Worm (Caenorhabditis elegans): ENCODE data around the gene pcdr-1.
A peak's percentile ranks its signal among the peaks of the same experiment; 100 is the strongest.

pcdr-1 gene

ce11 chrX:15716971-15717370 is 50.4 kb downstream of the pcdr-1 start:
- TF ChIP-seq rpc-1 (optimal IDR thresholded peaks at IDR 0.05) (peak; percentile 25), rpc-1 (tag; optimal IDR thresholded peaks at IDR 0.05) (peak; percentile 58), Y56A3A.18 (GFP tag; IDR thresholded peaks at IDR 0.05) (no peak), tbx-9 (tag; optimal IDR thresholded peaks at IDR 0.05; ENCODE audit: borderline replicate concordance) (no peak), efl-1 (GFP tag; optimal IDR thresholded peaks at IDR 0.05) (no peak), lin-26 (GFP tag; IDR thresholded peaks at IDR 0.05) (0 out of 2 replicates have a peak, but pooled peaks have one; percentile 25), D2030.7 (GFP tag; IDR thresholded peaks at IDR 0.05) (peak; percentile 42; the same call in 1 of the 2 replicates)

ce11 chrX:15718325-15718724 is 51.8 kb downstream of the pcdr-1 start, which contains the start of gene ZK662.6:
Gene ZK662.6, plus strand, starts transcription at chrX:15718625.
- no peak for TF ChIP-seq Y67H2A.10 (GFP tag; conservative IDR thresholded peaks at IDR 0.05)
- no peak for TF ChIP-seq ekl-4 (GFP tag; IDR thresholded peaks at IDR 0.05)
- no peak for TF ChIP-seq xnd-1 (tag; optimal IDR thresholded peaks at IDR 0.05)
- TF ChIP-seq F52B5.7 (tag; optimal IDR thresholded peaks at IDR 0.05), result no peak
- no peak for TF ChIP-seq lin-54 (GFP tag; optimal IDR thresholded peaks at IDR 0.05)
- TF ChIP-seq ets-4 (GFP tag; optimal IDR thresholded peaks at IDR 0.05), result no peak
- no peak for TF ChIP-seq aptf-3 (GFP tag; IDR thresholded peaks at IDR 0.05)
- no peak for TF ChIP-seq F55B11.4 (tag; optimal IDR thresholded peaks at IDR 0.05; ENCODE audit: borderline replicate concordance, insufficient read depth)
- no peak for TF ChIP-seq F22D6.2 (tag; optimal IDR thresholded peaks at IDR 0.05)
- no peak for TF ChIP-seq Y53G8AR.9 (GFP tag; conservative IDR thresholded peaks at IDR 0.05)
- no peak for TF ChIP-seq ceh-100 (GFP tag; IDR thresholded peaks at IDR 0.05)
- no peak for TF ChIP-seq lsl-1 (GFP tag; optimal IDR thresholded peaks at IDR 0.05)
- TF ChIP-seq rpc-1 (optimal IDR thresholded peaks at IDR 0.05), result no peak
- TF ChIP-seq rpc-1 (tag; optimal IDR thresholded peaks at IDR 0.05), result no peak

ce11 chrX:15721346-15721745 is 54.8 kb downstream of the pcdr-1 start, which contains the start of gene ZK662.5:
Gene ZK662.5, plus strand, starts transcription at chrX:15721646.
- no peak for TF ChIP-seq K12H6.12 (tag; optimal IDR thresholded peaks at IDR 0.05)
- no peak for TF ChIP-seq ceh-100 (GFP tag; IDR thresholded peaks at IDR 0.05)
- TF ChIP-seq sptf-2 (GFP tag; optimal IDR thresholded peaks at IDR 0.05), result no peak
- no peak for TF ChIP-seq rpc-1 (optimal IDR thresholded peaks at IDR 0.05)
- TF ChIP-seq rpc-1 (tag; optimal IDR thresholded peaks at IDR 0.05), result no peak
- TF ChIP-seq lir-1 (GFP tag; conservative IDR thresholded peaks at IDR 0.05), result no peak
- no peak for TF ChIP-seq dpl-1 (GFP tag; optimal IDR thresholded peaks at IDR 0.05)
- TF ChIP-seq T07F8.4 (tag; optimal IDR thresholded peaks at IDR 0.05), result no peak
- no peak for TF ChIP-seq ztf-6 (GFP tag; IDR thresholded peaks at IDR 0.05)
- TF ChIP-seq pha-4 (tag; optimal IDR thresholded peaks at IDR 0.05), result no peak
- no peak for TF ChIP-seq mes-4 (tag; optimal IDR thresholded peaks at IDR 0.05)
- TF ChIP-seq F22D6.2 (tag; optimal IDR thresholded peaks at IDR 0.05), result no peak
- no peak for TF ChIP-seq mxl-1 (tag; optimal IDR thresholded peaks at IDR 0.05)
- TF ChIP-seq ceh-58 (GFP tag; IDR thresholded peaks at IDR 0.05), result no peak
- no peak for TF ChIP-seq lsl-1 (GFP tag; optimal IDR thresholded peaks at IDR 0.05)
- no peak for TF ChIP-seq Y95B8A.8 (GFP tag; IDR thresholded peaks at IDR 0.05)
- no peak for TF ChIP-seq gei-17 (GFP tag; optimal IDR thresholded peaks at IDR 0.05)
- TF ChIP-seq mcd-1 (GFP tag; IDR thresholded peaks at IDR 0.05), result no peak
- TF ChIP-seq unc-130 (GFP tag; optimal IDR thresholded peaks at IDR 0.05), result no peak
